Worm (Caenorhabditis elegans): ENCODE results near the gene F44A6.4.

Gene F44A6.4

ce11 chrX:10197204-10197756 is 18.0 kb downstream of the F44A6.4 start, which contains the start of gene nucb-1 (continued):
- TF ChIP-seq sptf-1 (tag; optimal IDR thresholded peaks at IDR 0.05) (no peak), tlp-1 (tag; optimal IDR thresholded peaks at IDR 0.05) (no peak), unc-62 (GFP tag; optimal IDR thresholded peaks at IDR 0.05) (no peak), efl-3 (GFP tag; optimal IDR thresholded peaks at IDR 0.05) (no peak), sup-37 (GFP tag; optimal IDR thresholded peaks at IDR 0.05) (no peak), sox-4 (tag; optimal IDR thresholded peaks at IDR 0.05) (peak; percentile 12), nhr-12 (tag; optimal IDR thresholded peaks at IDR 0.05) (no peak), ztf-4 (tag; optimal IDR thresholded peaks at IDR 0.05) (no peak), lsy-2 (tag; optimal IDR thresholded peaks at IDR 0.05) (peak; percentile 77 to 92), ceh-82 (tag; optimal IDR thresholded peaks at IDR 0.05) (peak; percentile 68 to 82 (median 79)), dpl-1 (GFP tag; optimal IDR thresholded peaks at IDR 0.05) (peak; percentile 46 to 63 (median 57)), mep-1 (tag; optimal IDR thresholded peaks at IDR 0.05) (peak; percentile 79), unc-130 (tag; optimal IDR thresholded peaks at IDR 0.05) (peak; percentile 66), lin-14 (GFP tag; optimal IDR thresholded peaks at IDR 0.05) (peak; percentile 92), jun-1 (tag; optimal IDR thresholded peaks at IDR 0.05) (peak; percentile 49), rnt-1 (tag; optimal IDR thresholded peaks at IDR 0.05) (peak; percentile 85), lin-35 (GFP tag; optimal IDR thresholded peaks at IDR 0.05) (peak; percentile 64 to 86), nhr-47 (tag; optimal IDR thresholded peaks at IDR 0.05) (peak; percentile 85), F16B12.6 (tag; optimal IDR thresholded peaks at IDR 0.05) (no peak), swsn-7 (tag; optimal IDR thresholded peaks at IDR 0.05) (peak; percentile 83), unc-86 (tag; optimal IDR thresholded peaks at IDR 0.05) (peak; percentile 30), elt-3 (tag; optimal IDR thresholded peaks at IDR 0.05) (peak in 4 of 6 experiments; percentile 11 to 79 (median 73)), tbx-2 (tag; optimal IDR thresholded peaks at IDR 0.05) (peak; percentile 80), dsc-1 (tag; optimal IDR thresholded peaks at IDR 0.05) (peak; percentile 73), efl-1 (optimal IDR thresholded peaks at IDR 0.05) (peak; percentile 71 to 75), efl-1 (GFP tag; optimal IDR thresholded peaks at IDR 0.05 in 1 of 2) (peak; percentile 27 to 96), C34B4.2 (tag; optimal IDR thresholded peaks at IDR 0.05) (no peak), zip-4 (GFP tag; optimal IDR thresholded peaks at IDR 0.05) (no peak), mdl-1 (tag; optimal IDR thresholded peaks at IDR 0.05) (peak in 1 of 2 experiments; percentile 78), alr-1 (tag; optimal IDR thresholded peaks at IDR 0.05; ENCODE audit: borderline replicate concordance) (no peak), lin-15B (tag; optimal IDR thresholded peaks at IDR 0.05) (peak; percentile 55)

DNA sequence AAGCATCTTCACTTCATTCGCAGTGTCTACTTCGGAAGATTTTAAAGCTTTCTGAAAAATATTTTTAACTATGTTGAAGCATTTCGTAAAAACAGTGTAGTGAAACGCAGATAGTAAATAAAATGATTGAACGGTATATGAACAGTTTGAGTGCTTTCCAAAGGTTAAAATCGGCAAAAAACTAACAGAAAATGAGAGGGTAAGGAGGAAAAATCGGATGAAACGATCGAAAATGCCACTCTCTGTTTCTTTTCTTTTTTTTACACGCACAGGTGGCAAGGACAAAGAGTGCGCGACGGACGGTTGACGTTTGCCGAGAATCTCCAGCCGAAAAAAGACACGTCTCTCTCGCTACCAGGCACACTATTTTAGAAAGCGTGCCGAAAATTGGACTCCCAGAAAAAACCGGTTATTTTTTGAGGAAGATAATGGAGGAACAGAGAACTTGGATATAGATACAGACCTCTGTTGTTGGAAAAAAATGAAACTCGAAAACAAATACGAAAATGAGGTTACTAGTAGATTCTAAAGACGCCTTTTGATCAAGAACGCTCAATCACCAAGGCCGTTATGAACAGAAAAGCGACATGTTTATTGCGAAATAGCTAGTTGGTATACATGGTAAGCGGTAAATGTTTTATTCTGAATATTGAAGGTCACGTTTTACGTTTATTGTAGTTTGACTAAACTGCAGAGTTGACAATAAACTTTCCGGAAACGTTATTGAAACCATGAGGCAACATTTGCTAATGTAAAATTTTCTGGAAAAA is 20.8 kb downstream of the F44A6.4 start, which contains the start of gene myrf-2:
myrf-2 (minus strand) TSS at position 51 of the 770 bp plus-strand sequence.
- TF ChIP-seq mep-1 (tag; optimal IDR thresholded peaks at IDR 0.05) (peak; percentile 47), lin-39 (tag; optimal IDR thresholded peaks at IDR 0.05) (no peak), nhr-71 (tag; optimal IDR thresholded peaks at IDR 0.05) (peak; percentile 36), nhr-90 (tag; optimal IDR thresholded peaks at IDR 0.05; ENCODE audit: poor library complexity) (peak; percentile 19), ets-5 (GFP tag; IDR thresholded peaks at IDR 0.05) (no peak), grh-1 (GFP tag; IDR thresholded peaks at IDR 0.05) (peak; percentile 91), pag-3 (tag; optimal IDR thresholded peaks at IDR 0.05; ENCODE audit: borderline replicate concordance, insufficient read depth) (peak; percentile 87), nhr-20 (tag; optimal IDR thresholded peaks at IDR 0.05) (peak; percentile 59), nhr-85 (tag) (peak; percentile 90), swsn-7 (tag; optimal IDR thresholded peaks at IDR 0.05) (peak; percentile 1), elt-3 (tag; optimal IDR thresholded peaks at IDR 0.05) (peak in 2 of 6 experiments; percentile 30 to 58), lsy-2 (tag; optimal IDR thresholded peaks at IDR 0.05) (peak in 1 of 2 experiments; percentile 20), unc-130 (tag; optimal IDR thresholded peaks at IDR 0.05) (no peak), snu-23 (GFP tag; optimal IDR thresholded peaks at IDR 0.05) (peak; percentile 47), xbp-1 (tag; optimal IDR thresholded peaks at IDR 0.05) (peak; percentile 33), ama-1 (optimal IDR thresholded peaks at IDR 0.05) (no peak), zip-4 (GFP tag; optimal IDR thresholded peaks at IDR 0.05) (peak; percentile 63), blmp-1 (tag; optimal IDR thresholded peaks at IDR 0.05) (peak; percentile 89), lin-14 (GFP tag; optimal IDR thresholded peaks at IDR 0.05) (peak; percentile 89)
